Fruit fly (Drosophila melanogaster): ENCODE measurements around the gene ND-13A.

The ND-13A gene

DNA sequence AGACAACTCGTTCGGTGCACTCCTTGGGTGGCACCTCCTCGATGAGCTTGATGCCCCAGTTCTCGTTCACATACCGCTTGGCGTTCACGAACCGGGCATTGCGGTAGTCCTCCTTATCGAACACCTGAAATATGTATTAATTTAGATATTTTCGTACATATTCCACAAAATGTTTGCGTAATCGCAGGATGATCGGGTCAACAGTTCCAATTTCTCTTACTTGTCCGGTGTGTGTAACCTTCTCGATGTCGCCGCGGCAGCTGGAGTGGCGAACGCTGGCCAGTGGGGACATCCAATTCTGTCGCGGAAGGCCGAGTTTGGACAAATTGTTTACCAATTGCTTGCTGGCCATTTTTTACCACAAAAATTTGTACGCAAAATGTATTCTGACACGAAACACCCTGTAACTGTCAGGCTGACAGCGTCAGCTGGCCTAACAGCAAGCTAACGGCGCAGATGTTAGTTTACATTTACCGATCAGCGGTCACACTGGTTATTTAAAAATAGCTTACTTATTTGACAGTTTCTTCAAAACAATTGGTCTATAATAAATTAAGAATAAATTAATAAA lies at the start of gene ND-13A:
Gene ND-13A (minus strand): TSS at position 499 of the 571 bp plus-strand sequence.
- TF ChIP-seq acj6 (GFP tag; optimal IDR thresholded peaks at IDR 0.05) (no peak), fd85E (GFP tag; optimal IDR thresholded peaks at IDR 0.05) (no peak), Hr4 (GFP tag; optimal IDR thresholded peaks at IDR 0.05) (no peak), esn (GFP tag; optimal IDR thresholded peaks at IDR 0.05) (no peak), Eip78C (GFP tag) (no peak), eg (GFP tag; IDR thresholded peaks at IDR 0.05) (no peak), CG8119 (GFP tag; IDR thresholded peaks at IDR 0.05) (no peak), salr (GFP tag; optimal IDR thresholded peaks at IDR 0.05) (no peak), vri (GFP tag; optimal IDR thresholded peaks at IDR 0.05) (peak; percentile 16), Sox102F (GFP tag; optimal IDR thresholded peaks at IDR 0.05) (no peak), achi (GFP tag; optimal IDR thresholded peaks at IDR 0.05) (peak; percentile 99), CG15336 (GFP tag; IDR thresholded peaks at IDR 0.05) (no peak), CG6854 (GFP tag; optimal IDR thresholded peaks at IDR 0.05) (peak; percentile 27), CG6808 (GFP tag; optimal IDR thresholded peaks at IDR 0.05) (no peak), CG32006 (GFP tag; optimal IDR thresholded peaks at IDR 0.05) (no peak)

DNA sequence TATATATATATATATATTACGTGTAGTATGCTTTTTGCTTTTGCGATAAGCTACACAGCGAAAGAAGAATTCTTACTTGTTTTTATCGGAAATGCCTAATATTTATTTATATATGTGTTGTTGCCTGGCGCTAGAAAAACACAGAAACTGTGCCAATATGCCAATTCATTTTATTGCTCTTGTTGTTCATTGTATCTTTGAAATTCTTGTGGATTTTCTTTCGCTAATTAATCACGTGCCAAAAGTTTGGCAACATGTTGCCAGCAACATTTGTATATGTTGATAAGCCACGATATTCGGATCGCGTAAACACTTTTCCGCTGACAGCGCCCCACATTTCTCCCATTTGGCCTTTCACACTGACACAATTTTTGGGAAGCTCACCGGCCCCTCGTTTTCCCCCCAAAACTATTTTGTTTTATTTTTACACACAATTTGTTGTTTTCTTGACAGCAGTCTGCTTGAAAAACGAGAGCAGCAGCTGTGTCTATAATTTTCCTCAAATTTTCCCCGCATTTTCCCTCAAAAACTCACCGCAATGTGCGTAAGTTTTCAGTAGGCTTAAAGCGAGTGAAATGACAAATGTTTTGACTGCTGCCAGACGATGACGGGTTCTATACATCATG lies 49.7 kb upstream of the ND-13A start:
- TF ChIP-seq lz (GFP tag; optimal IDR thresholded peaks at IDR 0.05) (no peak), CG8319 (GFP tag; optimal IDR thresholded peaks at IDR 0.05) (no peak), pdm3 (GFP tag; optimal IDR thresholded peaks at IDR 0.05) (no peak), fd85E (GFP tag; optimal IDR thresholded peaks at IDR 0.05) (no peak), CG15336 (GFP tag; IDR thresholded peaks at IDR 0.05) (no peak), CG8632 (GFP tag; optimal IDR thresholded peaks at IDR 0.05) (no peak), CG32006 (GFP tag; optimal IDR thresholded peaks at IDR 0.05) (no peak), CG6854 (GFP tag; optimal IDR thresholded peaks at IDR 0.05) (no peak), OdsH (GFP tag; optimal IDR thresholded peaks at IDR 0.05) (no peak), CG31627 (GFP tag; optimal IDR thresholded peaks at IDR 0.05) (no peak), acj6 (GFP tag; optimal IDR thresholded peaks at IDR 0.05) (no peak), CG7368 (GFP tag; optimal IDR thresholded peaks at IDR 0.05) (no peak), net (GFP tag; optimal IDR thresholded peaks at IDR 0.05) (no peak), svp (GFP tag) (no peak), CG8119 (GFP tag; IDR thresholded peaks at IDR 0.05) (no peak), spab (GFP tag; optimal IDR thresholded peaks at IDR 0.05) (no peak), Lpt (GFP tag; optimal IDR thresholded peaks at IDR 0.05) (no peak), Ets96B (tag; optimal IDR thresholded peaks at IDR 0.05) (no peak)

DNA sequence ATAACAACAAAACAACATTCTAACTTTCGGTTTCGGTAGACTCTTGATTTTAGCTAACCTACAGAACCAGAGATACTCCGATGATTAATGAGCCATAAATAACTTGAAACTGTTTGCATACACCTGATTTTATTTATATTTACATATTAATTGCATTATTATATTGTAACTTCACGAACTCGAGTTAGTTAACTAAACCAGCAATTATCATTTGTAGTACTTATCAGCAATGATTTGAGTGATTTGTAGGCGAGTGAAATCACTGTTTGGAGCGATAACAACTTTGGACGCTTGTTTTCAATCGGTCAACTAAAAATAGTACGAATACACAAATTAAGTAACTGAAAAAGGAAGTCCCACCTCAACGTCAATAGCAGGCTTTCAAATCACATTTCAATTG lies 47.8 kb upstream of the ND-13A start:
- TF ChIP-seq CG6163 (GFP tag; IDR thresholded peaks at IDR 0.05) (no peak), net (GFP tag; optimal IDR thresholded peaks at IDR 0.05) (no peak), fd85E (GFP tag; optimal IDR thresholded peaks at IDR 0.05) (no peak), pdm3 (GFP tag; optimal IDR thresholded peaks at IDR 0.05) (no peak), CG1621 (tag; optimal IDR thresholded peaks at IDR 0.05) (no peak), CG6792 (GFP tag; optimal IDR thresholded peaks at IDR 0.05) (no peak), Sox14 (GFP tag; optimal IDR thresholded peaks at IDR 0.05) (no peak)

DNA sequence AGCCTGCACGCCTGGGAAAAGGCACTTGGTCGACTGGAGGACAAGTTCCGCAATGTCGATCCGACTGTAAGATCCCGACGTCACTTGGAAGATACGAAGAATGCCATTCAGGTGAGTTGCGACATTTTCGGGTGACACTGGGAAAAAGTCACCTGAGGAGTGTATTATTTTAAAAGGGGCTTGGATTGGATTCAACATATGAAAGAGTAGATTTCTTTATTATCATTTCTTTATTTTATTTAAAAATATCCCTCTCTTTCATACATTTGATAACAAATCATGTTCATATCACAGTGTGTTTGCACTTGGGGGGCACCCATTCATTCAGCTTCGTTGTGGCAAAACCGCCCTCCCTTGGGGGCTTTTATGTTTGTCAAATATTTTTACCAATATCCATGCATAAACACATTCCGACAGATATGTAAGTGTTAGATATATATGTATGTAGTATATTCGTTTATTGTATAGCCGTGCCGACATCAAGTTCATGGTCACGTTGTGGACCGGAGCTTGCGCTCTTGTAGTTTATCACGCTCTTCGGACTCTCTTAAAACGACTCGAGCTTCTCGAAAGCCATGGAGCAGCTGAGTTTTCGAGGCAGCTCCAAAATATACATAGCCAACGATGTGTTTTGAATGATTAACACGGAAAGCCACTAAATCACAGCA lies 47.2 kb upstream of the ND-13A start:
- TF ChIP-seq CG8119 (GFP tag; IDR thresholded peaks at IDR 0.05) (0 out of 3 replicates have a peak, but pooled peaks have one; percentile 27), eg (GFP tag; IDR thresholded peaks at IDR 0.05) (0 out of 3 replicates have a peak, but pooled peaks have one; percentile 17), svp (GFP tag) (no peak), CG7368 (GFP tag; optimal IDR thresholded peaks at IDR 0.05) (no peak), spab (GFP tag; optimal IDR thresholded peaks at IDR 0.05) (no peak), Sox102F (GFP tag; optimal IDR thresholded peaks at IDR 0.05) (no peak), CG8632 (GFP tag; optimal IDR thresholded peaks at IDR 0.05) (no peak), Eip75B (GFP tag; optimal IDR thresholded peaks at IDR 0.05) (no peak), ss (GFP tag; optimal IDR thresholded peaks at IDR 0.05) (no peak), CG10631 (GFP tag; optimal IDR thresholded peaks at IDR 0.05) (no peak), CG6163 (GFP tag; IDR thresholded peaks at IDR 0.05) (0 out of 3 replicates have a peak, but pooled peaks have one; percentile 40), Ets96B (tag; optimal IDR thresholded peaks at IDR 0.05) (no peak), CG6854 (GFP tag; optimal IDR thresholded peaks at IDR 0.05) (no peak), CG15336 (GFP tag; IDR thresholded peaks at IDR 0.05) (0 out of 2 replicates have a peak, but pooled peaks have one; percentile 11), net (GFP tag; optimal IDR thresholded peaks at IDR 0.05) (no peak), lz (GFP tag; optimal IDR thresholded peaks at IDR 0.05) (no peak), Hr38 (GFP tag; optimal IDR thresholded peaks at IDR 0.05) (no peak), CG10669 (GFP tag; optimal IDR thresholded peaks at IDR 0.05) (no peak), esn (GFP tag; optimal IDR thresholded peaks at IDR 0.05) (no peak)
